Worm (Caenorhabditis elegans) whole organism, L1 larva: ENCODE data around the gene T14G8.4.
A peak's percentile ranks its signal among the peaks of the same experiment; 100 is the strongest.

Source experiments
- C04F5.9 ChIP-seq: sonication (generic microtip); optimal IDR thresholded peaks from 2 replicates; lab custom pipeline; 2016; ENCODE audit warnings: missing genetic modification characterization, missing compliant biosample characterization
- F16B12.6 ChIP-seq: fragments of 150-350 bp; optimal IDR thresholded peaks from 2 replicates; lab custom pipeline; 2014; ENCODE audit warnings: missing biosample characterization, missing genetic modification characterization
- aha-1 ChIP-seq: fragments of 150-350 bp; optimal IDR thresholded peaks from 2 replicates; lab custom pipeline; 2014; ENCODE audit warnings: missing biosample characterization, missing genetic modification characterization
- alr-1 ChIP-seq: fragments of 200-800 bp; sonication (Bioruptor generic); optimal IDR thresholded peaks from 2 replicates; lab custom pipeline; 2018; ENCODE audit warnings: borderline replicate concordance, mild to moderate bottlenecking, missing genetic modification characterization, missing compliant biosample characterization
- aly-2 ChIP-seq: fragments of 150-350 bp; optimal IDR thresholded peaks from 2 replicates; lab custom pipeline; 2014; ENCODE audit warnings: missing biosample characterization, missing genetic modification characterization
- ama-1 ChIP-seq: fragments of 150-350 bp; optimal IDR thresholded peaks from 2 replicates; lab custom pipeline; 2014
- blmp-1 ChIP-seq: fragments of 150-350 bp; optimal IDR thresholded peaks from 2 replicates; lab custom pipeline; 2014; ENCODE audit warnings: missing biosample characterization, missing genetic modification characterization
- ceh-8 ChIP-seq: fragments of 200-800 bp; sonication (Bioruptor generic); optimal IDR thresholded peaks from 2 replicates; lab custom pipeline; 2018; ENCODE audit warnings: mild to moderate bottlenecking, missing genetic modification characterization, moderate library complexity, missing compliant biosample characterization
- ceh-90 ChIP-seq: sonication (generic microtip); optimal IDR thresholded peaks from 2 replicates; lab custom pipeline; 2016; ENCODE audit warnings: missing genetic modification characterization, missing compliant biosample characterization
- dpl-1 ChIP-seq, 3 experiments: fragments of 150-350 bp in 2 of 3; sonication (generic microtip) in 1 of 3; optimal IDR thresholded peaks; 2 replicates each; lab custom pipeline; 2014 to 2017; ENCODE audit warnings: missing biosample characterization in 3 of 3, missing genetic modification characterization in 3 of 3, missing genetic modification reagents in 3 of 3
- dsc-1 ChIP-seq: sonication (generic microtip); optimal IDR thresholded peaks from 2 replicates; lab custom pipeline; 2016; ENCODE audit warnings: mild to moderate bottlenecking, missing genetic modification characterization, missing compliant biosample characterization
- efl-1 ChIP-seq, 4 experiments: fragments of 150-350 bp; optimal IDR thresholded peaks in 3 of 4; peaks in 1 of 4; 1 replicate in 1 of 4; 2 replicates in 3 of 4; lab custom pipeline; 2014; ENCODE audit warnings: missing biosample characterization in 2 of 4, missing genetic modification characterization in 2 of 4, missing genetic modification reagents in 2 of 4
- efl-3 ChIP-seq: fragments of 200-800 bp; sonication (Bioruptor generic); optimal IDR thresholded peaks from 2 replicates; lab custom pipeline; 2018; ENCODE audit warnings: mild to moderate bottlenecking, missing genetic modification characterization, missing compliant biosample characterization
- egl-13 ChIP-seq: sonication (generic microtip); optimal IDR thresholded peaks from 2 replicates; lab custom pipeline; 2016; ENCODE audit warnings: missing genotype, missing genetic modification reagents, missing genetic modification characterization, missing compliant biosample characterization
- egl-27 ChIP-seq, 2 experiments: fragments of 150-350 bp in 1 of 2; sonication (generic microtip); optimal IDR thresholded peaks; 3 replicates each; lab custom pipeline; 2017 to 2018; ENCODE audit warnings: missing biosample characterization in 2 of 2, missing genetic modification characterization in 2 of 2, missing genetic modification reagents in 2 of 2
- elt-3 ChIP-seq, 6 experiments: fragments of 150-350 bp in 1 of 6; sonication (generic microtip); optimal IDR thresholded peaks; 2 replicates each; lab custom pipeline; 2017 to 2018; ENCODE audit warnings: missing biosample characterization in 6 of 6, missing genetic modification characterization in 6 of 6, inconsistent platforms in 1 of 6
- ets-5 ChIP-seq: fragments of 200-800 bp; sonication (Bioruptor generic); IDR thresholded peaks from 2 replicates; pipeline ENCODE4 v1.3.6; 2022; ENCODE audit warnings: missing genetic modification characterization, missing compliant biosample characterization
- fkh-4 ChIP-seq: sonication (generic microtip); optimal IDR thresholded peaks from 2 replicates; lab custom pipeline; 2016; ENCODE audit warnings: missing compliant biosample characterization, missing genetic modification characterization, borderline replicate concordance
- grh-1 ChIP-seq: fragments of 200-800 bp; sonication (Bioruptor generic); IDR thresholded peaks from 2 replicates; pipeline ENCODE4 v1.3.6; 2022; ENCODE audit warnings: missing genetic modification reagents, missing genetic modification characterization, missing compliant biosample characterization
- hlh-17 ChIP-seq: fragments of 200-800 bp; sonication (Bioruptor generic); optimal IDR thresholded peaks from 2 replicates; lab custom pipeline; 2018; ENCODE audit warnings: missing genetic modification characterization, mild to moderate bottlenecking, missing compliant biosample characterization, moderate library complexity, borderline replicate concordance
- hlh-4 ChIP-seq: sonication (generic microtip); optimal IDR thresholded peaks from 2 replicates; lab custom pipeline; 2016; ENCODE audit warnings: mild to moderate bottlenecking, missing genetic modification characterization, missing compliant biosample characterization
- isw-1 ChIP-seq: fragments of 200-800 bp; sonication (Bioruptor generic); IDR thresholded peaks from 2 replicates; pipeline ENCODE4 v1.3.6; 2022; ENCODE audit warnings: missing genetic modification characterization, missing compliant biosample characterization
- jun-1 ChIP-seq: fragments of 150-350 bp; optimal IDR thresholded peaks from 2 replicates; lab custom pipeline; 2014; ENCODE audit warnings: missing biosample characterization, missing genetic modification reagents, missing genetic modification characterization
- lin-14 ChIP-seq: fragments of 200-800 bp; sonication (Bioruptor generic); optimal IDR thresholded peaks from 2 replicates; lab custom pipeline; 2018; ENCODE audit warnings: mild to moderate bottlenecking, missing genetic modification characterization, moderate library complexity, missing compliant biosample characterization
- lin-35 ChIP-seq, 2 experiments: fragments of 150-350 bp; optimal IDR thresholded peaks; 2 replicates each; lab custom pipeline; 2014; ENCODE audit warnings: missing biosample characterization in 2 of 2, missing genetic modification characterization in 2 of 2, missing genetic modification reagents in 2 of 2
- lin-39 ChIP-seq: fragments of 150-350 bp; optimal IDR thresholded peaks from 2 replicates; lab custom pipeline; 2014; ENCODE audit warnings: missing biosample characterization, missing genetic modification reagents, missing genetic modification characterization
- lsy-2 ChIP-seq, 2 experiments: fragments of 150-350 bp; optimal IDR thresholded peaks; 2 replicates each; lab custom pipeline; 2014; ENCODE audit warnings: missing biosample characterization in 2 of 2, missing genetic modification characterization in 2 of 2
- mab-9 ChIP-seq: fragments of 200-800 bp; sonication (Bioruptor generic); IDR thresholded peaks from 2 replicates; pipeline ENCODE4 v1.3.6; 2022; ENCODE audit warnings: missing genetic modification reagents, missing genetic modification characterization, missing compliant biosample characterization
- mef-2 ChIP-seq: fragments of 150-350 bp; optimal IDR thresholded peaks from 2 replicates; lab custom pipeline; 2014; ENCODE audit warnings: missing biosample characterization, missing genetic modification characterization
- mep-1 ChIP-seq: fragments of 150-350 bp; optimal IDR thresholded peaks from 2 replicates; lab custom pipeline; 2014; ENCODE audit warnings: missing biosample characterization, missing genetic modification characterization
- nhr-11 ChIP-seq: fragments of 150-350 bp; optimal IDR thresholded peaks from 2 replicates; lab custom pipeline; 2014; ENCODE audit warnings: missing biosample characterization, missing genetic modification characterization
- nhr-12 ChIP-seq: sonication (generic microtip); optimal IDR thresholded peaks from 2 replicates; lab custom pipeline; 2017; ENCODE audit warnings: missing biosample characterization, missing genetic modification characterization
- nhr-19 ChIP-seq: fragments of 200-800 bp; sonication (Bioruptor generic); conservative IDR thresholded peaks from 2 replicates; pipeline ENCODE4 v1.3.6; 2022; ENCODE audit warnings: missing genetic modification characterization, missing compliant biosample characterization
- nhr-20 ChIP-seq: sonication (generic microtip); optimal IDR thresholded peaks from 2 replicates; lab custom pipeline; 2016; ENCODE audit warnings: mild to moderate bottlenecking, missing genetic modification characterization, missing compliant biosample characterization
- nhr-28 ChIP-seq: fragments of 150-350 bp; optimal IDR thresholded peaks from 2 replicates; lab custom pipeline; 2014; ENCODE audit warnings: missing biosample characterization, missing genetic modification characterization
- nhr-71 ChIP-seq: sonication (generic microtip); optimal IDR thresholded peaks from 2 replicates; lab custom pipeline; 2016; ENCODE audit warnings: mild to moderate bottlenecking, missing genetic modification characterization, moderate library complexity, missing compliant biosample characterization
- nhr-77 ChIP-seq: fragments of 150-350 bp; optimal IDR thresholded peaks from 2 replicates; lab custom pipeline; 2014; ENCODE audit warnings: missing biosample characterization, missing genetic modification characterization
- nhr-85 ChIP-seq: sonication (generic microtip); peaks from one replicate; lab custom pipeline; 2016; ENCODE audit warnings: missing genetic modification characterization, inconsistent platforms, missing compliant biosample characterization
- nhr-90 ChIP-seq: sonication (generic microtip); optimal IDR thresholded peaks from 2 replicates; lab custom pipeline; 2016; ENCODE audit warnings: mild to moderate bottlenecking, missing genetic modification characterization, missing compliant biosample characterization; ENCODE audit not compliant: poor library complexity
- snu-23 ChIP-seq: sonication (generic microtip); optimal IDR thresholded peaks from 2 replicates; lab custom pipeline; 2016; ENCODE audit warnings: missing genetic modification characterization, missing compliant biosample characterization
- sox-4 ChIP-seq: sonication (generic microtip); optimal IDR thresholded peaks from 2 replicates; lab custom pipeline; 2016; ENCODE audit warnings: missing genetic modification characterization, missing compliant biosample characterization
- swsn-7 ChIP-seq: sonication (generic microtip); optimal IDR thresholded peaks from 2 replicates; lab custom pipeline; 2016; ENCODE audit warnings: missing genetic modification characterization, missing compliant biosample characterization
- tbx-2 ChIP-seq: sonication (generic microtip); optimal IDR thresholded peaks from 2 replicates; lab custom pipeline; 2016; ENCODE audit warnings: missing genetic modification characterization, missing compliant biosample characterization
- unc-30 ChIP-seq: sonication (generic microtip); optimal IDR thresholded peaks from 2 replicates; lab custom pipeline; 2017; ENCODE audit warnings: missing biosample characterization, missing genetic modification characterization
- unc-62 ChIP-seq: fragments of 150-350 bp; optimal IDR thresholded peaks from 2 replicates; lab custom pipeline; 2014; ENCODE audit warnings: missing biosample characterization, missing genetic modification reagents, missing genetic modification characterization
- unc-86 ChIP-seq: sonication (generic microtip); optimal IDR thresholded peaks from 2 replicates; lab custom pipeline; 2016; ENCODE audit warnings: missing genetic modification characterization, missing compliant biosample characterization
- vab-15 ChIP-seq: sonication (generic microtip); optimal IDR thresholded peaks from 2 replicates; lab custom pipeline; 2017; ENCODE audit warnings: missing genotype, mild to moderate bottlenecking, missing genetic modification characterization, missing compliant biosample characterization
- zip-4 ChIP-seq: fragments of 200-800 bp; sonication (Bioruptor generic); optimal IDR thresholded peaks from 2 replicates; lab custom pipeline; 2018; ENCODE audit warnings: mild to moderate bottlenecking, missing genetic modification characterization, moderate library complexity, missing compliant biosample characterization

Gene T14G8.4

ce11 chrX:12909910-12910309 is 46.2 kb upstream of the T14G8.4 start:
- TF ChIP-seq hlh-4 (tag; lab: Kevin White, UChicago) (no peak), mep-1 (tag; lab: Kevin White, UChicago) (peak; percentile 31), lin-14 (GFP tag; lab: Kevin White, UChicago) (peak; percentile 35), nhr-19 (GFP tag; lab: Robert Waterston, UW) (0 out of 2 replicates have a peak, but pooled peaks have one; percentile 12), blmp-1 (tag; lab: Kevin White, UChicago) (peak; percentile 57), nhr-85 (tag; lab: Kevin White, UChicago) (peak; percentile 37), sox-4 (no peak), C04F5.9 (no peak), mef-2 (tag; lab: Kevin White, UChicago) (no peak)

- TF ChIP-seq efl-1 (optimal IDR thresholded peaks at IDR 0.05; lab: Kevin White, UChicago) (no peak), efl-1 (GFP tag; optimal IDR thresholded peaks at IDR 0.05 in 1 of 2; lab: Kevin White, UChicago) (peak in 1 of 2 experiments; percentile 63), dsc-1 (tag; lab: Kevin White, UChicago) (no peak)
These were observed 45.0 kb upstream of the T14G8.4 start for ce11 chrX:12908715-12909114.

ce11 chrX:12907502-12907901 is 43.8 kb upstream of the T14G8.4 start, which contains the start of gene pqn-18:
TSS of gene pqn-18 (plus strand) at chrX:12907832.
- TF ChIP-seq egl-27 (tag; optimal IDR thresholded peaks at IDR 0.05; lab: Kevin White, UChicago): no peak
- TF ChIP-seq nhr-20 (tag; lab: Kevin White, UChicago): peak; percentile 18
- TF ChIP-seq unc-86 (tag; lab: Kevin White, UChicago): no peak
- TF ChIP-seq nhr-71 (tag; lab: Kevin White, UChicago): no peak
- TF ChIP-seq grh-1 (GFP tag; lab: Robert Waterston, UW): no peak
- TF ChIP-seq nhr-19 (GFP tag; lab: Robert Waterston, UW): no peak
- no peak for TF ChIP-seq jun-1 (tag; lab: Kevin White, UChicago)
- TF ChIP-seq nhr-90: no peak
- peak; percentile 24 for TF ChIP-seq snu-23 (GFP tag; lab: Kevin White, UChicago)
- no peak for TF ChIP-seq egl-13 (tag; lab: Kevin White, UChicago)
- TF ChIP-seq swsn-7 (tag; lab: Kevin White, UChicago): no peak
- TF ChIP-seq mab-9 (GFP tag; lab: Robert Waterston, UW): no peak
- TF ChIP-seq ama-1 (lab: Kevin White, UChicago): no peak
- TF ChIP-seq ceh-8 (GFP tag; lab: Kevin White, UChicago): no peak
- TF ChIP-seq nhr-28 (tag; lab: Kevin White, UChicago): no peak
- TF ChIP-seq nhr-11 (tag; lab: Kevin White, UChicago): no peak
- peak; percentile 96 for TF ChIP-seq blmp-1 (tag; lab: Kevin White, UChicago)
- TF ChIP-seq tbx-2 (tag; lab: Kevin White, UChicago): no peak
- TF ChIP-seq fkh-4 (tag; lab: Kevin White, UChicago): no peak
- peak in 1 of 2 experiments; percentile 15 for TF ChIP-seq lin-35 (GFP tag; optimal IDR thresholded peaks at IDR 0.05; lab: Kevin White, UChicago)
- no peak for TF ChIP-seq ets-5 (GFP tag; lab: Robert Waterston, UW)
- no peak for TF ChIP-seq zip-4 (GFP tag; lab: Kevin White, UChicago)
- peak in 1 of 6 experiments; percentile 45 for TF ChIP-seq elt-3 (tag; optimal IDR thresholded peaks at IDR 0.05; lab: Kevin White, UChicago)
- TF ChIP-seq isw-1 (GFP tag; lab: Robert Waterston, UW): no peak
- no peak for TF ChIP-seq lin-39 (tag; lab: Kevin White, UChicago)
- no peak for TF ChIP-seq dsc-1 (tag; lab: Kevin White, UChicago)
- TF ChIP-seq unc-30 (tag; lab: Kevin White, UChicago): no peak
- no peak for TF ChIP-seq lsy-2 (tag; optimal IDR thresholded peaks at IDR 0.05; lab: Kevin White, UChicago)
- no peak for TF ChIP-seq alr-1 (tag; lab: Kevin White, UChicago)
- TF ChIP-seq nhr-77 (tag; lab: Kevin White, UChicago): no peak
- TF ChIP-seq efl-3: no peak
- no peak for TF ChIP-seq C04F5.9
- TF ChIP-seq ceh-90 (tag; lab: Kevin White, UChicago): no peak
- TF ChIP-seq unc-62 (GFP tag; lab: Kevin White, UChicago): no peak
- no peak for TF ChIP-seq aly-2 (tag; lab: Kevin White, UChicago)
- no peak for TF ChIP-seq hlh-17 (GFP tag; lab: Kevin White, UChicago)
- peak; percentile 35 for TF ChIP-seq lin-14 (GFP tag; lab: Kevin White, UChicago)
- no peak for TF ChIP-seq F16B12.6 (tag; lab: Kevin White, UChicago)
- no peak for TF ChIP-seq dpl-1 (GFP tag; optimal IDR thresholded peaks at IDR 0.05; lab: Kevin White, UChicago)
- no peak for TF ChIP-seq aha-1 (tag; lab: Kevin White, UChicago)
- TF ChIP-seq nhr-12 (tag; lab: Kevin White, UChicago): no peak
- TF ChIP-seq vab-15 (tag; lab: Kevin White, UChicago): no peak
